Fruit fly (Drosophila melanogaster) whole organism, embryonic: ENCODE measurements around the gene CG10628.

Experiments
- BtbVII ChIP-seq: fragments of 200-800 bp; sonication (Bioruptor generic); optimal IDR thresholded peaks from 3 replicates; lab custom pipeline; 2017; ENCODE audit warnings: missing biosample characterization, mild to moderate bottlenecking, missing genetic modification characterization
- CG10267 ChIP-seq: fragments of 200-800 bp; sonication (Bioruptor generic); optimal IDR thresholded peaks from 2 replicates; lab custom pipeline; 2018; ENCODE audit warnings: missing biosample characterization, mild to moderate bottlenecking, missing genetic modification characterization, moderate library complexity
- CG10543 ChIP-seq: fragments of 200-800 bp; sonication (Bioruptor generic); optimal IDR thresholded peaks from 3 replicates; lab custom pipeline; 2017; ENCODE audit warnings: missing biosample characterization, mild to moderate bottlenecking, missing genetic modification characterization, moderate library complexity
- CG11696 ChIP-seq: fragments of 200-800 bp; sonication (Bioruptor generic); IDR thresholded peaks from 2 replicates; pipeline ENCODE4 v1.3.6; 2022; ENCODE audit warnings: missing biosample characterization, missing genetic modification characterization
- CG12299 ChIP-seq: fragments of 200-800 bp; sonication (Bioruptor generic); optimal IDR thresholded peaks from 2 replicates; lab custom pipeline; 2018; ENCODE audit warnings: missing biosample characterization, mild to moderate bottlenecking, missing genetic modification characterization
- CG12769 ChIP-seq: fragments of 200-800 bp; sonication (Bioruptor generic); optimal IDR thresholded peaks from 2 replicates; lab custom pipeline; 2019; ENCODE audit warnings: missing biosample characterization, mild to moderate bottlenecking, missing genetic modification characterization, moderate library complexity
- CG13287 ChIP-seq: fragments of 200-800 bp; sonication (Bioruptor generic); IDR thresholded peaks from 2 replicates; pipeline ENCODE4 v1.3.6; 2022; ENCODE audit warnings: missing biosample characterization, missing genetic modification characterization; ENCODE audit not compliant: partially characterized antibody
- CG13296 ChIP-seq: fragments of 200-800 bp; sonication (Bioruptor generic); optimal IDR thresholded peaks from 3 replicates; lab custom pipeline; 2018; ENCODE audit warnings: missing biosample characterization, mild to moderate bottlenecking, missing genetic modification characterization
- CG13894 ChIP-seq: fragments of 200-800 bp; sonication (Bioruptor generic); optimal IDR thresholded peaks from 3 replicates; lab custom pipeline; 2018; ENCODE audit warnings: missing biosample characterization, mild to moderate bottlenecking, missing genetic modification characterization, moderate library complexity
- CG1602 ChIP-seq: fragments of 200-800 bp; sonication (Bioruptor generic); optimal IDR thresholded peaks from 3 replicates; lab custom pipeline; 2016; ENCODE audit warnings: missing biosample characterization, missing genetic modification characterization
- CG17385 ChIP-seq: fragments of 200-800 bp; sonication (Bioruptor generic); optimal IDR thresholded peaks from 3 replicates; lab custom pipeline; 2018; ENCODE audit warnings: missing biosample characterization, mild to moderate bottlenecking, missing genetic modification characterization
- CG1832 ChIP-seq: fragments of 200-800 bp; sonication (Bioruptor generic); optimal IDR thresholded peaks from 2 replicates; lab custom pipeline; 2017; ENCODE audit warnings: missing biosample characterization, mild to moderate bottlenecking, missing genetic modification characterization, inconsistent platforms
- CG2116 ChIP-seq: fragments of 200-800 bp; sonication (Bioruptor generic); optimal IDR thresholded peaks from 3 replicates; lab custom pipeline; 2018; ENCODE audit warnings: missing biosample characterization, mild to moderate bottlenecking, missing genetic modification characterization
- CG2120 ChIP-seq: fragments of 200-800 bp; sonication (Bioruptor generic); optimal IDR thresholded peaks from 3 replicates; lab custom pipeline; 2016; ENCODE audit warnings: missing biosample characterization, missing genetic modification characterization
- CG2199 ChIP-seq: fragments of 200-800 bp; sonication (Bioruptor generic); IDR thresholded peaks from 3 replicates; pipeline ENCODE4 v1.3.6; 2022; ENCODE audit warnings: missing biosample characterization, missing genetic modification characterization
- CG30403 ChIP-seq: fragments of 200-800 bp; sonication (Bioruptor generic); optimal IDR thresholded peaks from 3 replicates; lab custom pipeline; 2016; ENCODE audit warnings: missing biosample characterization, missing genetic modification characterization
- CG30431 ChIP-seq: fragments of 200-800 bp; sonication (Bioruptor generic); optimal IDR thresholded peaks from 2 replicates; lab custom pipeline; 2017; ENCODE audit warnings: missing biosample characterization, missing genetic modification characterization
- CG31388 ChIP-seq: fragments of 200-800 bp; sonication (Bioruptor generic); optimal IDR thresholded peaks from 2 replicates; lab custom pipeline; 2016; ENCODE audit warnings: missing biosample characterization, missing genetic modification characterization
- CG33557 ChIP-seq: fragments of 200-800 bp; sonication (Bioruptor generic); optimal IDR thresholded peaks from 2 replicates; lab custom pipeline; 2019; ENCODE audit warnings: missing biosample characterization, mild to moderate bottlenecking, missing genetic modification characterization, moderate library complexity
- CG42726 ChIP-seq: fragments of 200-800 bp; sonication (Bioruptor generic); IDR thresholded peaks from 2 replicates; pipeline ENCODE4 v1.3.6; 2022; ENCODE audit warnings: missing biosample characterization, missing genetic modification characterization; ENCODE audit not compliant: partially characterized antibody
- CG7357 ChIP-seq: fragments of 200-800 bp; sonication (Bioruptor generic); IDR thresholded peaks from 3 replicates; pipeline ENCODE4 v1.3.6; 2022; ENCODE audit warnings: missing biosample characterization, missing genetic modification characterization
- CG8924 ChIP-seq: fragments of 200-800 bp; optimal IDR thresholded peaks from 3 replicates; lab custom pipeline; 2019; ENCODE audit warnings: missing biosample characterization, mild to moderate bottlenecking, missing genetic modification characterization, moderate library complexity
- CG9727 ChIP-seq: fragments of 200-800 bp; sonication (Bioruptor generic); optimal IDR thresholded peaks from 3 replicates; lab custom pipeline; 2017; ENCODE audit warnings: missing biosample characterization, mild to moderate bottlenecking, missing genetic modification characterization
- E2f1 ChIP-seq: fragments of 200-800 bp; sonication (Bioruptor generic); IDR thresholded peaks from 2 replicates; pipeline ENCODE4 v1.3.6; 2022; ENCODE audit warnings: missing biosample characterization, missing genetic modification characterization
- Elba2 ChIP-seq: fragments of 200-800 bp; sonication (Bioruptor generic); optimal IDR thresholded peaks from 3 replicates; lab custom pipeline; 2016; ENCODE audit warnings: missing biosample characterization, missing genetic modification characterization
- Hr39 ChIP-seq: fragments of >200 bp; optimal IDR thresholded peaks from 2 replicates; lab custom pipeline; 2017
- MESR4 ChIP-seq: fragments of 200-800 bp; sonication (Bioruptor generic); optimal IDR thresholded peaks from 2 replicates; lab custom pipeline; 2018; ENCODE audit warnings: missing biosample characterization, mild to moderate bottlenecking, missing genetic modification characterization, moderate library complexity
- Mad ChIP-seq: fragments of 200-800 bp; sonication (Bioruptor generic); optimal IDR thresholded peaks from 2 replicates; lab custom pipeline; 2016; ENCODE audit warnings: missing biosample characterization, missing genetic modification characterization
- Nf-YC ChIP-seq: fragments of 200-800 bp; optimal IDR thresholded peaks from 3 replicates; lab custom pipeline; 2019; ENCODE audit warnings: missing biosample characterization, mild to moderate bottlenecking, missing genetic modification characterization, moderate library complexity
- Oaz ChIP-seq: fragments of 200-800 bp; sonication (Bioruptor generic); IDR thresholded peaks from 2 replicates; pipeline ENCODE4 v1.3.6; 2022; ENCODE audit warnings: missing biosample characterization, missing genetic modification characterization
- Opbp ChIP-seq: fragments of 200-800 bp; sonication (Bioruptor generic); IDR thresholded peaks from 3 replicates; pipeline ENCODE4 v1.3.6; 2022; ENCODE audit warnings: missing biosample characterization, missing genetic modification characterization; ENCODE audit not compliant: partially characterized antibody
- ato ChIP-seq: fragments of 200-800 bp; sonication (Bioruptor generic); IDR thresholded peaks from 2 replicates; pipeline ENCODE4 v1.3.6; 2022; ENCODE audit warnings: missing biosample characterization, missing genetic modification characterization; ENCODE audit not compliant: partially characterized antibody
- bab2 ChIP-seq: fragments of 200-800 bp; sonication (Bioruptor generic); optimal IDR thresholded peaks from 2 replicates; lab custom pipeline; 2016; ENCODE audit warnings: missing biosample characterization, missing genetic modification characterization
- bbx ChIP-seq: fragments of 200-800 bp; sonication (Bioruptor generic); IDR thresholded peaks from 2 replicates; pipeline ENCODE4 v1.3.6; 2022; ENCODE audit warnings: missing biosample characterization, missing genetic modification characterization; ENCODE audit not compliant: partially characterized antibody
- crp ChIP-seq, 2 experiments: fragments of 200-800 bp; sonication (Bioruptor generic); optimal IDR thresholded peaks; 2 replicates in 1 of 2; 3 replicates in 1 of 2; lab custom pipeline; 2017; ENCODE audit warnings: missing biosample characterization in 2 of 2, missing genetic modification characterization in 2 of 2, mild to moderate bottlenecking in 1 of 2, moderate library complexity in 1 of 2
- en ChIP-seq: fragments of 200-800 bp; sonication (Bioruptor generic); optimal IDR thresholded peaks from 2 replicates; lab custom pipeline; 2016; ENCODE audit warnings: missing biosample characterization, missing genetic modification characterization
- knrl ChIP-seq: fragments of 200-800 bp; sonication (Bioruptor generic); IDR thresholded peaks from 3 replicates; pipeline ENCODE4 v1.3.6; 2022; ENCODE audit warnings: missing biosample characterization, missing genetic modification characterization; ENCODE audit not compliant: partially characterized antibody
- pan ChIP-seq, 4 experiments: fragments of >200 bp in 3 of 4; fragments of 200-800 bp in 1 of 4; sonication (Bioruptor generic) in 1 of 4; optimal IDR thresholded peaks in 3 of 4; IDR thresholded peaks in 1 of 4; 2 replicates each; pipeline versions ENCODE4 v1.3.6 to Lab custom; 2017 to 2022; ENCODE audit warnings: missing biosample characterization in 2 of 4, missing genetic modification characterization in 2 of 4, mixed read lengths in 1 of 4
- peb ChIP-seq: fragments of 200-800 bp; sonication (Bioruptor generic); IDR thresholded peaks from 2 replicates; pipeline ENCODE4 v1.3.6; 2022; ENCODE audit warnings: missing biosample characterization, missing genetic modification characterization
- pros ChIP-seq: fragments of 200-800 bp; sonication (Bioruptor generic); optimal IDR thresholded peaks from 3 replicates; lab custom pipeline; 2019; ENCODE audit warnings: missing biosample characterization, mild to moderate bottlenecking, missing genetic modification characterization, moderate library complexity
- scrt ChIP-seq: fragments of 200-800 bp; sonication (Bioruptor generic); optimal IDR thresholded peaks from 2 replicates; lab custom pipeline; 2018; ENCODE audit warnings: missing biosample characterization, mild to moderate bottlenecking, missing genetic modification characterization, moderate library complexity
- sd ChIP-seq: fragments of 200-800 bp; sonication (Bioruptor generic); optimal IDR thresholded peaks from 3 replicates; lab custom pipeline; 2018; ENCODE audit warnings: missing biosample characterization, mild to moderate bottlenecking, missing genetic modification characterization, moderate library complexity
- ssp ChIP-seq: fragments of 200-800 bp; sonication (Bioruptor generic); IDR thresholded peaks from 2 replicates; pipeline ENCODE4 v1.3.6; 2022; ENCODE audit warnings: missing biosample characterization, missing genetic modification characterization
- tna ChIP-seq: fragments of 200-800 bp; sonication (Bioruptor generic); IDR thresholded peaks from 2 replicates; pipeline ENCODE4 v1.3.6; 2022; ENCODE audit warnings: missing biosample characterization, missing genetic modification characterization; ENCODE audit not compliant: partially characterized antibody

The CG10628 gene

DNA sequence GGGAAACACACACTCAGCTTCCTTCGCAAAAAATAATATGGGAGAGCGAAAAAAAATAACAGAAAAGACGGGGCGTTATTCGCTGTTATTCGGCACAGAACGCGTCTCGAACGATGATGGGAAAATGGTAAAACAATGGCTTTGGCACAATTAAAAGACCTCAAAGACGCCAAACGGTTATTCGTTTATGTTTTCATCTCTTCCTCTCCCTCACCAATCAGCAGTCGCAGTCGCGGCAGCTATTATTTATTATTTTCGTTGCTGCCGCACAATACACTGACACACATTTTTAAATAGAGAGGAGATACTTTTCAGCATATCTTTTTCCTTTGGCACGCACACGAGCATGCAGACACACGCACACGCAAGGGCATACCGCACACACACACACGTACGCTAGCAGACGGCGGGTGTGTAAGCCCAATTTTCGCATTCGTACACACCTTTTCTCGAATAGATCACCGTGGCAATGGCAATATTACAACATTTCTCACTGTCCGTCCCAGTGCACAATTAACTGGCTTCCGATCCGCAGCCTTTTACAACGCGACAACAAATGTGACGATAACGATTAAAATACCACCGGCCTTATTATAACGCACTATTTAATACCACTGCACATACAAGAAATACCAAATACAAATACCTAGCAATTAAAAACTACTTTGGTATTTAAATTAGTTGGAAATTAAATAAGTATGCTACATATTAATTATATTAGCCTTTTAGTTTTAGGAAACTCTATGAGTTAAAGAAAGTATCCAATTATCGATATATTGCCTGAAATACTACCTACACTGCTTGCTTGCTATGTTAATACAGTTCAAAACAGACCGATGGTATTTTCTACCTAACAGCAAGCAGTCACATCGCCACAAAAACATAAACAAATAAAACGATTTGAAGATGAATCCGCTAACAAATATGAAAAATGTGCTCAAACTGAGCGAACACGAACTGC lies 33.2 kb upstream of the CG10628 start, which contains the start of the genes CdGAPr and CG10466 (continued):
- peak; percentile 65 for TF ChIP-seq CG10267 (tag; lab: Kevin White, UChicago)
- no peak for TF ChIP-seq CG17385
- TF ChIP-seq CG10543 (GFP tag; lab: Kevin White, UChicago): peak; percentile 21
- peak; percentile 36 for TF ChIP-seq bbx (GFP tag; lab: Robert Waterston, UW)
- TF ChIP-seq BtbVII: peak; percentile 39
- peak; percentile 81 for TF ChIP-seq MESR4 (GFP tag; lab: Kevin White, UChicago)
- TF ChIP-seq CG12299 (tag; lab: Kevin White, UChicago): peak; percentile 52
- no peak for TF ChIP-seq CG31388 (GFP tag; lab: Kevin White, UChicago)
- peak; percentile 27; the same call in 1 of the 2 replicates for TF ChIP-seq tna (GFP tag; lab: Robert Waterston, UW)
- TF ChIP-seq CG2116 (GFP tag; lab: Kevin White, UChicago): peak; percentile 52
- TF ChIP-seq CG12769 (tag; lab: Kevin White, UChicago): no peak
- peak; percentile 35; the same call in 2 of the 3 replicates for TF ChIP-seq knrl

DNA sequence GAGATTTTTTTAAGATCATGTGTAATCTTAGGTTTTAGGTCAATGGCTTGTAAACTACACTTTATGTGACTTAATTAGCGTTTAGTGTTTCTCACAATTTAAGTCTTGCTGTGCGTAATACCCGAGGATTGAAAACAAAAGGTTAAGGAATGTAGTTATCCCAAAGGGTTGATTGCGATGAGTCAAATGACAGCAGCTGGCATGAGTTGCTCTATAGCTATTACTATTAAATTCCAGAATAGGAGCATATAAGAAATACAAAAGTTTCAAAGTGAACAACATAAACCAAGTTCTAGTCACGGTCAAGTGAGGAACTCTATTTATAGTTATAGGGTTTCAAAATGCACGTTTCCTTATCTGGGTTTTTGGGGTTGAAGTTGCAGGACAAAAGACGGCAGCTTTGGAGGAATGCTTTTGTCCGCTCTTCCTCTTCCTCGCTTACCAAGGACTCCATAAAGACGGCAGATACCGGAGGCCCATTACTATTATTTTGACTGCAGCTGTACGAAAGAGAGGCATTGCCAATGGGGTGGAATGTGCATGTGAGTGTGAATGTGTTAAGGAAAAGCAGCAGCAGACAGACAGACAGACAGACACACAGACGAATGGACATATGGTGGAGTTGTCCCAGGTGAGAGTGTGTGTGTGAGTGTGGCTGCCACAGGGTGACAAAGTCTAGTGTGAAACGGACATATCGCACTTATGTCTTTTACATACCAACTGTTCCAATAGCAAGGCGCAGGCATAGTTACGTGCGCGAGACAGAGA lies 32.3 kb upstream of the CG10628 start:
- no peak for TF ChIP-seq peb
- peak in 1 of 2 experiments; percentile 23 for TF ChIP-seq crp (GFP tag; optimal IDR thresholded peaks at IDR 0.05; lab: Kevin White, UChicago)
- TF ChIP-seq CG30403 (GFP tag; lab: Kevin White, UChicago): peak; percentile 17
- no peak for TF ChIP-seq CG13287 (GFP tag; lab: Robert Waterston, UW)
- TF ChIP-seq en (GFP tag; lab: Kevin White, UChicago): no peak
- TF ChIP-seq CG1832 (GFP tag; lab: Kevin White, UChicago): peak; percentile 31
- peak; percentile 1 for TF ChIP-seq Elba2 (GFP tag; lab: Kevin White, UChicago)
- TF ChIP-seq CG2199 (GFP tag; lab: Robert Waterston, UW): 0 out of 3 replicates have a peak, but pooled peaks have one; percentile 65
- peak; percentile 35; the same call in 1 of the 3 replicates for TF ChIP-seq Opbp (GFP tag; lab: Robert Waterston, UW)
- no peak for TF ChIP-seq Mad (GFP tag; lab: Kevin White, UChicago)
- no peak for TF ChIP-seq Oaz
- no peak for TF ChIP-seq pan (optimal IDR thresholded peaks at IDR 0.05; lab: Kevin White, UChicago)
- TF ChIP-seq pan (GFP tag; optimal IDR thresholded peaks at IDR 0.05 in 1 of 2, IDR thresholded peaks at IDR 0.05 in 1 of 2): no peak
- TF ChIP-seq CG11696 (GFP tag; lab: Robert Waterston, UW): peak; percentile 88
- no peak for TF ChIP-seq scrt
- no peak for TF ChIP-seq E2f1 (GFP tag; lab: Robert Waterston, UW)
- TF ChIP-seq CG1602 (GFP tag; lab: Kevin White, UChicago): no peak
- TF ChIP-seq ssp (GFP tag; lab: Robert Waterston, UW): peak; percentile 95
- no peak for TF ChIP-seq CG8924
- peak; percentile 93 for TF ChIP-seq CG7357 (GFP tag; lab: Robert Waterston, UW)
- TF ChIP-seq ato: 0 out of 2 replicates have a peak, but pooled peaks have one; percentile 22
- peak; percentile 86 for TF ChIP-seq sd (tag; lab: Kevin White, UChicago)
- TF ChIP-seq CG9727: peak; percentile 1
- peak; percentile 12 for TF ChIP-seq CG13894
- no peak for TF ChIP-seq CG42726 (GFP tag; lab: Robert Waterston, UW)
- no peak for TF ChIP-seq CG2120 (GFP tag; lab: Kevin White, UChicago)
- TF ChIP-seq Hr39 (lab: Kevin White, UChicago): no peak
- TF ChIP-seq Nf-YC (tag; lab: Kevin White, UChicago): no peak
- no peak for TF ChIP-seq bab2 (GFP tag; lab: Kevin White, UChicago)
- TF ChIP-seq CG33557 (GFP tag; lab: Kevin White, UChicago): no peak
- TF ChIP-seq CG30431 (GFP tag; lab: Kevin White, UChicago): no peak
- TF ChIP-seq pros: peak; percentile 98
- TF ChIP-seq CG13296 (GFP tag; lab: Kevin White, UChicago): no peak
